ENCODE assay signal across 1 fruit fly cellular context in the genomic region with DNA sequence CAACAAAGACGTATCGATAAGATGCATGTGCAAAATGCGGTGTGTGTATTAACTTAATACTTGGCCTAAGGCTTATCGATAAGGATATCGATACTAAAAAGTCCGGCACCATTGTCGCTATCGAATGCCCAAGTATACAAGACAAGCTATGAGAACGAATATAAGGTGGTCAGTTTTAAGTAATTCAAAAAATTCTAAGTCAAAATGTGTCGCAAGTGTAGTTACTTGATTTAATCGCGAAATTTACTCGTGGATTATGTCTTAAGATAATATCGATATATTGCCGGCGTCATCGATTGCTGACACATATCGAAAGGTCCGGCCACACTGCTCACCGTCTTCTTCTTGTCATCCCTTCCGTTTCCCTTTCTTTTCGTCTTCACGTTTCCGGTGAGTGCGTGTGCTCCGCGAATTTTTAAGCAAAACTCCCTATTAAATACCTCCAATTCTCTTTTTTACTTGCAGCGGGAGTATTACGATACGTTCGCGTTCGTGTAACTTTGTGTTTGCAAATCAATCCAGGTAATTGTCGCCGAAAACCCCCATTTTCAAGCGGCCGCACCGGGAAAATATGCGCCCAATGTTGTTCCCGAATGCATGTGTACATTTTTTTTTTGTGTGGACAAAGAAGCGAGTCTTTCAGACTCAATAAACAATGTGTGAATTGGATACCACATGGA.
A peak's percentile ranks its signal among the peaks of the same experiment; 100 is the strongest.
TF ChIP-seq lines count a peak whose summit lies in the region.

A gene (plus strand): TSS at position 348 of the 680 bp plus-strand sequence.

TF ChIP-seq in whole organism, embryonic, 481 proteins besides CTCF, POLR2A, EP300 and RAD21 (continued from another document):
- TF ChIP-seq tna (GFP tag; IDR thresholded peaks at IDR 0.05; lab: Robert Waterston, UW; ENCODE audit: partially characterized antibody): peak; percentile 89
- TF ChIP-seq odd (GFP tag; optimal IDR thresholded peaks at IDR 0.05; lab: Kevin White, UChicago): peak; percentile 97
- TF ChIP-seq Lpt (GFP tag; optimal IDR thresholded peaks at IDR 0.05; lab: Kevin White, UChicago): no peak
- peak; percentile 88 for TF ChIP-seq unc-4 (GFP tag; IDR thresholded peaks at IDR 0.05; lab: Robert Waterston, UW; ENCODE audit: partially characterized antibody)
- peak; percentile 96 for TF ChIP-seq vnd (GFP tag; IDR thresholded peaks at IDR 0.05; lab: Robert Waterston, UW; ENCODE audit: partially characterized antibody)
- TF ChIP-seq ssp (GFP tag; IDR thresholded peaks at IDR 0.05; lab: Robert Waterston, UW): peak; percentile 64
- TF ChIP-seq NK7.1 (GFP tag; optimal IDR thresholded peaks at IDR 0.05; lab: Kevin White, UChicago): peak; percentile 94
- no peak for TF ChIP-seq h (optimal IDR thresholded peaks at IDR 0.05; lab: Kevin White, UChicago)
- TF ChIP-seq dysf (GFP tag; IDR thresholded peaks at IDR 0.05; lab: Robert Waterston, UW): peak; percentile 81
- TF ChIP-seq CG6254 (GFP tag; optimal IDR thresholded peaks at IDR 0.05; lab: Kevin White, UChicago): peak; percentile 90
- TF ChIP-seq CG12942 (GFP tag; optimal IDR thresholded peaks at IDR 0.05; lab: Kevin White, UChicago): peak; percentile 57
- TF ChIP-seq gem (tag; optimal IDR thresholded peaks at IDR 0.05; lab: Kevin White, UChicago): peak; percentile 57
- TF ChIP-seq CG31224 (GFP tag; IDR thresholded peaks at IDR 0.05; lab: Robert Waterston, UW): peak; percentile 59
- peak; percentile 83 for TF ChIP-seq Abd-B (GFP tag; optimal IDR thresholded peaks at IDR 0.05; lab: Kevin White, UChicago)
- peak; percentile 89 for TF ChIP-seq sens-2 (GFP tag; IDR thresholded peaks at IDR 0.05; lab: Robert Waterston, UW)
- peak; percentile 80 for TF ChIP-seq CG17829 (tag; optimal IDR thresholded peaks at IDR 0.05; lab: Kevin White, UChicago)
- TF ChIP-seq CG32767 (GFP tag; IDR thresholded peaks at IDR 0.05; lab: Robert Waterston, UW): no peak
- TF ChIP-seq kay (GFP tag; optimal IDR thresholded peaks at IDR 0.05; lab: Kevin White, UChicago): peak; percentile 38
- TF ChIP-seq CG30431 (GFP tag; optimal IDR thresholded peaks at IDR 0.05; lab: Kevin White, UChicago): peak; percentile 87
- TF ChIP-seq CG32772 (GFP tag; IDR thresholded peaks at IDR 0.05; lab: Robert Waterston, UW): peak; percentile 69; the same call in 1 of the 2 replicates
- TF ChIP-seq bsh (GFP tag; optimal IDR thresholded peaks at IDR 0.05; lab: Kevin White, UChicago): peak; percentile 65 to 71
- peak; percentile 98 for TF ChIP-seq CG10543 (GFP tag; optimal IDR thresholded peaks at IDR 0.05; lab: Kevin White, UChicago)
- TF ChIP-seq nau (GFP tag; optimal IDR thresholded peaks at IDR 0.05; lab: Kevin White, UChicago): peak; percentile 96
- TF ChIP-seq Mad (GFP tag; optimal IDR thresholded peaks at IDR 0.05; lab: Kevin White, UChicago): peak; percentile 86
- peak; percentile 86 for TF ChIP-seq D19B (GFP tag; optimal IDR thresholded peaks at IDR 0.05; lab: Kevin White, UChicago)
- 0 out of 2 replicates have a peak, but pooled peaks have one; percentile 25 for TF ChIP-seq CG10321 (GFP tag; IDR thresholded peaks at IDR 0.05; lab: Robert Waterston, UW)
- no peak for TF ChIP-seq CG4282 (GFP tag; optimal IDR thresholded peaks at IDR 0.05; lab: Kevin White, UChicago)
TF ChIP-seq in whole organism, embryonic: peak in this region for 439.
